Worm (Caenorhabditis elegans) whole organism, mixed stage, embryonic: ENCODE data around the gene C06A1.6.

Experiments used
- M03D4.4 ChIP-seq: sonication (generic microtip); optimal IDR thresholded peaks from 2 replicates; lab custom pipeline; 2017; ENCODE audit warnings: mild to moderate bottlenecking, missing genetic modification characterization, missing compliant biosample characterization
- blmp-1 ChIP-seq: fragments of 150-350 bp; optimal IDR thresholded peaks from 2 replicates; lab custom pipeline; 2014; ENCODE audit warnings: missing biosample characterization, missing genetic modification characterization
- ceh-83 ChIP-seq: fragments of 200-800 bp; sonication (Bioruptor generic); optimal IDR thresholded peaks from 2 replicates; lab custom pipeline; 2018; ENCODE audit warnings: mild to moderate bottlenecking, missing genetic modification characterization, missing compliant biosample characterization
- ces-1 ChIP-seq: fragments of 150-350 bp; optimal IDR thresholded peaks from 2 replicates; lab custom pipeline; 2014; ENCODE audit warnings: missing biosample characterization, missing genetic modification reagents, missing genetic modification characterization
- drap-1 ChIP-seq: fragments of 200-800 bp; sonication (Bioruptor generic); optimal IDR thresholded peaks from 3 replicates; lab custom pipeline; 2018; ENCODE audit warnings: mild to moderate bottlenecking, missing genetic modification characterization, missing compliant biosample characterization
- elt-3 ChIP-seq: fragments of 150-350 bp; optimal IDR thresholded peaks from 2 replicates; lab custom pipeline; 2014; ENCODE audit warnings: missing biosample characterization, missing genetic modification characterization
- flh-1 ChIP-seq: fragments of 200-800 bp; sonication (Bioruptor generic); optimal IDR thresholded peaks from 2 replicates; lab custom pipeline; 2018; ENCODE audit warnings: mild to moderate bottlenecking, missing genetic modification characterization, moderate library complexity, missing compliant biosample characterization
- ham-2 ChIP-seq: fragments of 200-800 bp; sonication (Bioruptor generic); optimal IDR thresholded peaks from 2 replicates; lab custom pipeline; 2018; ENCODE audit warnings: mild to moderate bottlenecking, missing genetic modification characterization, missing compliant biosample characterization
- hlh-1 ChIP-seq: fragments of 150-350 bp; optimal IDR thresholded peaks from 2 replicates; lab custom pipeline; 2014; ENCODE audit warnings: missing biosample characterization, missing genetic modification reagents, missing genetic modification characterization
- lin-13 ChIP-seq: fragments of 150-350 bp; optimal IDR thresholded peaks from 2 replicates; lab custom pipeline; 2014; ENCODE audit warnings: missing biosample characterization, missing genetic modification characterization
- lin-32 ChIP-seq: fragments of 200-800 bp; sonication (Bioruptor generic); optimal IDR thresholded peaks from 2 replicates; lab custom pipeline; 2018; ENCODE audit warnings: mild to moderate bottlenecking, missing genetic modification characterization, missing compliant biosample characterization
- lsy-2 ChIP-seq: fragments of 150-350 bp; optimal IDR thresholded peaks from 2 replicates; lab custom pipeline; 2014; ENCODE audit warnings: missing biosample characterization, missing genetic modification characterization
- mab-5 ChIP-seq: fragments of 150-350 bp; optimal IDR thresholded peaks from 2 replicates; lab custom pipeline; 2014; ENCODE audit warnings: missing biosample characterization, missing genetic modification characterization
- mep-1 ChIP-seq: fragments of 150-350 bp; optimal IDR thresholded peaks from 2 replicates; lab custom pipeline; 2017; ENCODE audit warnings: missing biosample characterization, missing genetic modification reagents, missing genetic modification characterization, inconsistent platforms
- mls-2 ChIP-seq: sonication (generic microtip); optimal IDR thresholded peaks from 2 replicates; lab custom pipeline; 2016; ENCODE audit warnings: mild to moderate bottlenecking, missing genetic modification characterization, moderate library complexity, missing compliant biosample characterization
- nhr-12 ChIP-seq: fragments of 150-350 bp; optimal IDR thresholded peaks from 2 replicates; lab custom pipeline; 2014; ENCODE audit warnings: missing biosample characterization, missing genetic modification characterization
- nhr-2 ChIP-seq: fragments of 150-350 bp; optimal IDR thresholded peaks from 2 replicates; lab custom pipeline; 2014; ENCODE audit warnings: missing biosample characterization, missing genetic modification characterization
- nhr-28 ChIP-seq: fragments of 150-350 bp; optimal IDR thresholded peaks from 2 replicates; lab custom pipeline; 2014; ENCODE audit warnings: missing biosample characterization, missing genetic modification characterization
- pha-4 ChIP-seq: fragments of 150-350 bp; optimal IDR thresholded peaks from 2 replicates; lab custom pipeline; 2018; ENCODE audit warnings: missing biosample characterization, missing genetic modification reagents, missing genetic modification characterization
- snpc-4 ChIP-seq: fragments of 150-350 bp; optimal IDR thresholded peaks from 2 replicates; lab custom pipeline; 2014; ENCODE audit warnings: missing biosample characterization, missing genetic modification characterization
- sptf-1 ChIP-seq: sonication (generic microtip); optimal IDR thresholded peaks from 2 replicates; lab custom pipeline; 2017; ENCODE audit warnings: mild to moderate bottlenecking, missing genetic modification characterization, moderate library complexity, missing compliant biosample characterization
- tbx-8 ChIP-seq: fragments of 200-800 bp; sonication (Bioruptor generic); optimal IDR thresholded peaks from 2 replicates; lab custom pipeline; 2018; ENCODE audit warnings: mild to moderate bottlenecking, missing genetic modification characterization, moderate library complexity, missing compliant biosample characterization
- unc-120 ChIP-seq: sonication (generic microtip); optimal IDR thresholded peaks from 2 replicates; lab custom pipeline; 2017; ENCODE audit warnings: missing genetic modification characterization, missing compliant biosample characterization; ENCODE audit not compliant: poor library complexity, severe bottlenecking
- unc-39 ChIP-seq: fragments of 150-350 bp; optimal IDR thresholded peaks from 2 replicates; lab custom pipeline; 2014; ENCODE audit warnings: missing biosample characterization, missing genetic modification characterization
- unc-62 ChIP-seq: fragments of 150-350 bp; optimal IDR thresholded peaks from 2 replicates; lab custom pipeline; 2014; ENCODE audit warnings: missing biosample characterization, missing genetic modification reagents, missing genetic modification characterization
- zip-8 ChIP-seq: fragments of 150-350 bp; optimal IDR thresholded peaks from 2 replicates; lab custom pipeline; 2014; ENCODE audit warnings: missing biosample characterization, missing genetic modification characterization

The C06A1.6 gene

DNA sequence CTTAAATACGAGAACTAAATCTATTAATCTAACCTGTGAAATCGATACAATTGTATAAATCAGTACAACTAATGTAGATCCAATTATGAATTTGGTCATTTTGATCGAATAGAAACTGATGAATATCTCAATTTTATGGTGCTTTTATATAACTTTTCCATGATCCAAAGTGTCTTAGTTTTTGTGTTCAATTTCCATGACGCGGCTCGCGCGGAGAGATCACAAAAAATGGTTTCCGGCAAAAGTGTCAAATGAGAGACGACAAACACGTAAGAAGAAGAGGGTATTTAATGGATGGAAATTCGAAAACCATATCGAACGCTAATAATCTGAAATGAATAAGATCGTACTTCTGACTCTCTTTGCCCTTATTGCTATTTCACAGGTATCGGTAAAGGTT, at the start of gene C06A1.6, which contains the start of gene C06A1.7:
Gene C06A1.6, minus strand, starts transcription at position 101 of the 400 bp plus-strand sequence.
Gene C06A1.7, plus strand, starts transcription at position 314 of the 400 bp plus-strand sequence.
- TF ChIP-seq drap-1 (GFP tag; lab: Kevin White, UChicago), result no peak

DNA sequence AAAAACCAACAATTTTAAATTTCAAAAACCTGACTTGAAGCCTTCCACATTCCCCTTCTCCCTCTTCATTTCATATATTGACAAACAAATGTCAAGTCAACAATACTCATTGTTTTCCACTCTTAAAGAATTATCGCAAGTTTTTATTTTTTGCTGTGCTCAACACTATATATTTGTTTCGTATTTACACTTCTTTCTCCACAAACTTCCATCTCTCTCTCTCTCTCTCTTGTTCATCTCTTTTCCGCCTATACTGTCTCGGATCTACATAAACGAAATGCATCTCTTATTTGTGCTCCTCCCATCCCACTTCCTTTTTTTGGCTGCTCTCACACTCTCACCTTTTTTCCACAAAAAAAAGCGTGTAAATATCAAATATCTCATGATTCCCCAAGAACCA, 48.3 kb upstream of the C06A1.6 start, which contains the start of gene C14A4.12:
Gene C14A4.12, plus strand, starts transcription at position 301 of the 400 bp plus-strand sequence.
- TF ChIP-seq lsy-2 (tag; lab: Kevin White, UChicago) (no peak), sptf-1 (no peak), pha-4 (peak; percentile 14), M03D4.4 (tag; lab: Kevin White, UChicago) (no peak)

DNA sequence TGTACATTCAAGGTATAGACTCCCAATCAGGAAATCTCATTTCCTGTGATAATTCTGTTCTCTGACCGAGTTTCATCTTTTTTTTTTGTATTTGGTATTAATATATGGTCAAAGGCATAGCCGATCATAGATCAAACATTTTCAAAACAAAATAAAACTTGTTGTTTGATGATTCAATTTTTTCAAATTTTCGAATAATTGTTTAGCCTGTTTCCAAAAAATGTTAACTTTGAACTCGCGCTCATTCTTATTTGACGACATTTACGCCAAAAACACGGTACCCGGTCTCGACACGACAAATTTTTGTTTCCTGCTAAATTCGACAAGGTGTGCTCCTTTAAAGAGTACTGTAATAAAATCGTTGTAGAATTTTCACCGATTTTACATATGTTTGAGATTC, 44.3 kb upstream of the C06A1.6 start:
- TF ChIP-seq pha-4 (no peak), lin-13 (no peak), nhr-12 (tag; lab: Kevin White, UChicago) (no peak), snpc-4 (tag; lab: Kevin White, UChicago) (no peak), unc-62 (no peak), zip-8 (tag; lab: Kevin White, UChicago) (no peak), ham-2 (GFP tag; lab: Kevin White, UChicago) (no peak), ces-1 (no peak), elt-3 (no peak), sptf-1 (no peak), nhr-28 (tag; lab: Kevin White, UChicago) (no peak), lin-32 (GFP tag; lab: Kevin White, UChicago) (no peak), drap-1 (GFP tag; lab: Kevin White, UChicago) (no peak), flh-1 (GFP tag; lab: Kevin White, UChicago) (no peak)

DNA sequence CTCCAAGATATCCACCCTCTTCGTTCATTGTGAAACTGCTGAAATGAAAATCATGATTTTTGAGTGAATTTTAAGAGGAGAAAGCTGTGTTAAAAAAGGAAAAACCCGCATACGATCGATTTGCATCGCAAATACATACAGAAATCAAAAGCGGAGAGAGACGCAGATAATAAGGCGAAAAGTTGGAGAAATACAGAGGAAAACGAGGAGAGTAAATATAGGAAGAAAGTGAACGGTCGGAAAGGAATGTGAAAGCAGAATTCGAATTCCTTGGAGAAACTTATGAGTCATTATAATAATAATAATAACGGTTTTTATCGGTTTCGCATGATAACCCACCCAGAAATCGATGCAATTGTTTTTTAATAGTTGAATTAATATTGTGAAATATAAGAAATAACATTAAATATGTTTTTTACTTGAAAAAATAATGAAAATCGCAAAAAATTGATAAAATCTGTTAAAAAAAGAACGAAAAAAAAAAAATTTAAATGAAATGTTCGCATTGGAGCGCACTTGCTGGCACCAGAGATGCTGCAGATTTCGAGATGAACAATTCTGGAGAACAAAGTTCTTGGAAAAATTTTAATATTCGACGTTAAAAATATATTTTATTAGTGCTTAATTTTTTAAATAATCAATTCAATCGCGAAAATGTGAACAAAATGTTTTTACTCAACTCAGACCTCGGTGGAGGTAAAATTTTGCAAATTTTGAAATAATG, 42.9 kb upstream of the C06A1.6 start, which contains the start of gene ccm-3:
Gene ccm-3, minus strand, starts transcription at position 38 of the 724 bp plus-strand sequence.
- peak; percentile 81 for TF ChIP-seq blmp-1 (tag; lab: Kevin White, UChicago)
- no peak for TF ChIP-seq mls-2 (tag; lab: Kevin White, UChicago)
- TF ChIP-seq tbx-8, result no peak
- no peak for TF ChIP-seq unc-120 (tag; lab: Kevin White, UChicago)
- TF ChIP-seq zip-8 (tag; lab: Kevin White, UChicago), result no peak
- peak; percentile 56 for TF ChIP-seq ces-1
- peak; percentile 25 for TF ChIP-seq pha-4
- TF ChIP-seq, all 35 proteins: peak for 3

- TF ChIP-seq snpc-4 (tag; lab: Kevin White, UChicago) (no peak), pha-4 (no peak), lin-32 (GFP tag; lab: Kevin White, UChicago) (no peak), nhr-2 (no peak), ces-1 (no peak), nhr-28 (tag; lab: Kevin White, UChicago) (no peak)
Observed at ce11 chrII:10605512-10605911, 41.0 kb upstream of the C06A1.6 start, which contains the start of gene taf-13. TSS of gene taf-13 (minus strand) at chrII:10605612.

- no peak for TF ChIP-seq nhr-28 (tag; lab: Kevin White, UChicago)
- TF ChIP-seq tbx-8, result no peak
- TF ChIP-seq nhr-12 (tag; lab: Kevin White, UChicago), result no peak
- TF ChIP-seq unc-62, result no peak
- no peak for TF ChIP-seq ceh-83
- no peak for TF ChIP-seq ces-1
- TF ChIP-seq unc-39 (tag; lab: Kevin White, UChicago), result no peak
- no peak for TF ChIP-seq nhr-2
- TF ChIP-seq M03D4.4 (tag; lab: Kevin White, UChicago), result no peak
- no peak for TF ChIP-seq lin-13
- no peak for TF ChIP-seq hlh-1
- no peak for TF ChIP-seq mep-1 (tag; lab: Kevin White, UChicago)
- no peak for TF ChIP-seq mab-5
- TF ChIP-seq drap-1 (GFP tag; lab: Kevin White, UChicago), result no peak
- TF ChIP-seq mls-2 (tag; lab: Kevin White, UChicago), result no peak
- no peak for TF ChIP-seq pha-4
- no peak for TF ChIP-seq unc-120 (tag; lab: Kevin White, UChicago)
- TF ChIP-seq lsy-2 (tag; lab: Kevin White, UChicago), result no peak
- TF ChIP-seq elt-3, result no peak
Observed at ce11 chrII:10603560-10603959, 39.1 kb upstream of the C06A1.6 start.

ce11 chrII:10602184-10602583, 37.7 kb upstream of the C06A1.6 start, which contains the start of gene srv-2:
TSS of gene srv-2 (minus strand) at chrII:10602284.
- no peak for TF ChIP-seq ham-2 (GFP tag; lab: Kevin White, UChicago)
- no peak for TF ChIP-seq hlh-1
- no peak for TF ChIP-seq mab-5
- no peak for TF ChIP-seq lsy-2 (tag; lab: Kevin White, UChicago)
- TF ChIP-seq mls-2 (tag; lab: Kevin White, UChicago), result no peak
- TF ChIP-seq, all 35 proteins: peak for 0
